In the genomic region with DNA sequence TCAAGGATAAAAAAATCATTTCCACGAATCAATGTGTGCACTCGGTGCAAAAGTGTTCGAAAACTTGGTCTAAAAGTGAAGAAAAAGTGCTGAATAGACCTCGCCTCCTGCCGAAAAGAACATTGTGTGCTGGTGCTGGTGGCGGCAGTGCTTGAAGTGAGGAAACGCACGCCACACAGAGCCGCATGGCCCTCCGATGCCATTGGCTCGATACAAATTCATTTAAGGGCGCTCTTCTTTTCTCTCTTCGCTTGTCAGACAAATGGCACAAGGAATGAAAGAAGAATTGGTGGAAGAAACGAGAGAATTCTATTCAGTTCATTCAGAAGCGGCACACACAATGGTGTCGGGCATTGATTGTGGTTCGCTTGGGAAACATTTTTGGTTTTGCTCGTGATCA, we compare ENCODE assay signal across 1 worm cellular context.
TF ChIP-seq lines count a peak whose summit lies in the region.

No protein-coding gene starts in this region.

TF ChIP-seq in whole organism, L1 larva, 84 proteins besides CTCF, POLR2A, EP300 and RAD21 (continued from another document):
- TF ChIP-seq rnt-1 (tag; optimal IDR thresholded peaks at IDR 0.05; lab: Kevin White, UChicago) (no peak), jun-1 (tag; optimal IDR thresholded peaks at IDR 0.05; lab: Kevin White, UChicago) (no peak), unc-86 (tag; optimal IDR thresholded peaks at IDR 0.05; lab: Kevin White, UChicago) (no peak), elt-3 (tag; optimal IDR thresholded peaks at IDR 0.05; lab: Kevin White, UChicago) (no peak), fkh-10 (GFP tag; optimal IDR thresholded peaks at IDR 0.05; lab: Kevin White, UChicago) (peak; percentile 3), mab-9 (GFP tag; IDR thresholded peaks at IDR 0.05; lab: Robert Waterston, UW) (no peak), fkh-8 (tag; optimal IDR thresholded peaks at IDR 0.05; lab: Kevin White, UChicago) (no peak), aly-2 (tag; optimal IDR thresholded peaks at IDR 0.05; lab: Kevin White, UChicago) (no peak), nhr-28 (tag; optimal IDR thresholded peaks at IDR 0.05; lab: Kevin White, UChicago) (no peak), efl-1 (optimal IDR thresholded peaks at IDR 0.05; lab: Kevin White, UChicago) (no peak), efl-1 (GFP tag; optimal IDR thresholded peaks at IDR 0.05 in 1 of 2; lab: Kevin White, UChicago) (peak in 1 of 2 experiments; percentile 88), skn-1 (tag; optimal IDR thresholded peaks at IDR 0.05; lab: Kevin White, UChicago) (no peak), ceh-8 (GFP tag; optimal IDR thresholded peaks at IDR 0.05; lab: Kevin White, UChicago) (no peak), hlh-17 (GFP tag; optimal IDR thresholded peaks at IDR 0.05; lab: Kevin White, UChicago; ENCODE audit: borderline replicate concordance) (no peak), tlp-1 (tag; optimal IDR thresholded peaks at IDR 0.05; lab: Kevin White, UChicago) (no peak), snpc-4 (tag; optimal IDR thresholded peaks at IDR 0.05; lab: Kevin White, UChicago) (no peak), nhr-90 (tag; optimal IDR thresholded peaks at IDR 0.05; lab: Kevin White, UChicago; ENCODE audit: poor library complexity) (no peak), dpl-1 (GFP tag; optimal IDR thresholded peaks at IDR 0.05; lab: Kevin White, UChicago) (no peak), Y116A8C.19 (tag; optimal IDR thresholded peaks at IDR 0.05; lab: Kevin White, UChicago; ENCODE audit: borderline replicate concordance) (no peak), zip-4 (GFP tag; optimal IDR thresholded peaks at IDR 0.05; lab: Kevin White, UChicago) (no peak)
TF ChIP-seq in whole organism, L1 larva: peak in this region for 5.
